Fruit fly (Drosophila melanogaster) whole organism, embryonic: ENCODE measurements around the gene Gr89a.

Source experiments
- C15 ChIP-seq: fragments of 200-800 bp; sonication (Bioruptor generic); IDR thresholded peaks from 3 replicates; pipeline ENCODE4 v1.3.6; 2022; ENCODE audit warnings: missing biosample characterization, missing genetic modification characterization
- CG10321 ChIP-seq: fragments of 200-800 bp; sonication (Bioruptor generic); IDR thresholded peaks from 2 replicates; pipeline ENCODE4 v1.3.6; 2022; ENCODE audit warnings: missing biosample characterization, missing genetic modification characterization
- CG10654 ChIP-seq: fragments of 200-800 bp; sonication (Bioruptor generic); optimal IDR thresholded peaks from 2 replicates; lab custom pipeline; 2016; ENCODE audit warnings: missing biosample characterization, missing genetic modification characterization
- CG10959 ChIP-seq: fragments of 200-800 bp; sonication (Bioruptor generic); IDR thresholded peaks from 2 replicates; pipeline ENCODE4 v1.3.6; 2022; ENCODE audit warnings: missing biosample characterization, missing genetic modification characterization
- CG11398 ChIP-seq: fragments of 200-800 bp; sonication (Bioruptor generic); optimal IDR thresholded peaks from 2 replicates; lab custom pipeline; 2016; ENCODE audit warnings: missing biosample characterization, missing genetic modification characterization
- CG11696 ChIP-seq: fragments of 200-800 bp; sonication (Bioruptor generic); IDR thresholded peaks from 2 replicates; pipeline ENCODE4 v1.3.6; 2022; ENCODE audit warnings: missing biosample characterization, missing genetic modification characterization
- CG12659 ChIP-seq: fragments of 200-800 bp; sonication (Bioruptor generic); optimal IDR thresholded peaks from 3 replicates; lab custom pipeline; 2017; ENCODE audit warnings: mild to moderate bottlenecking, missing biosample characterization, missing genetic modification reagents, missing genetic modification characterization
- CG13424 ChIP-seq: fragments of 200-800 bp; sonication (Bioruptor generic); optimal IDR thresholded peaks from 2 replicates; lab custom pipeline; 2019; ENCODE audit warnings: missing biosample characterization, mild to moderate bottlenecking, missing genetic modification characterization, moderate library complexity
- CG1529 ChIP-seq: fragments of 200-800 bp; sonication (Bioruptor generic); optimal IDR thresholded peaks from 3 replicates; lab custom pipeline; 2018; ENCODE audit warnings: missing biosample characterization, missing genetic modification characterization
- CG17186 ChIP-seq: fragments of 200-800 bp; sonication (Bioruptor generic); optimal IDR thresholded peaks from 3 replicates; lab custom pipeline; 2017; ENCODE audit warnings: missing biosample characterization, missing genetic modification reagents, missing genetic modification characterization
- CG17568 ChIP-seq: fragments of 200-800 bp; sonication (Bioruptor generic); optimal IDR thresholded peaks from 2 replicates; lab custom pipeline; 2018; ENCODE audit warnings: missing biosample characterization, mild to moderate bottlenecking, missing genetic modification characterization, moderate library complexity
- CG2889 ChIP-seq: fragments of 200-800 bp; sonication (Bioruptor generic); IDR thresholded peaks from 3 replicates; pipeline ENCODE4 v1.3.6; 2022; ENCODE audit warnings: missing biosample characterization, missing genetic modification characterization
- CG30431 ChIP-seq: fragments of 200-800 bp; sonication (Bioruptor generic); optimal IDR thresholded peaks from 2 replicates; lab custom pipeline; 2017; ENCODE audit warnings: missing biosample characterization, missing genetic modification characterization
- CG31388 ChIP-seq: fragments of 200-800 bp; sonication (Bioruptor generic); optimal IDR thresholded peaks from 2 replicates; lab custom pipeline; 2016; ENCODE audit warnings: missing biosample characterization, missing genetic modification characterization
- CG34422 ChIP-seq: fragments of 200-800 bp; sonication (Bioruptor generic); IDR thresholded peaks from 3 replicates; pipeline ENCODE4 v1.3.6; 2022; ENCODE audit warnings: missing biosample characterization, missing genetic modification characterization
- CG5245 ChIP-seq: fragments of 200-800 bp; sonication (Bioruptor generic); optimal IDR thresholded peaks from 3 replicates; lab custom pipeline; 2016; ENCODE audit warnings: missing biosample characterization, missing genetic modification characterization
- CG5953 ChIP-seq: fragments of 200-800 bp; sonication (Bioruptor generic); IDR thresholded peaks from 2 replicates; pipeline ENCODE4 v1.3.6; 2022; ENCODE audit warnings: missing biosample characterization, missing genetic modification characterization
- CG6272 ChIP-seq: fragments of 200-800 bp; sonication (Bioruptor generic); IDR thresholded peaks from 2 replicates; pipeline ENCODE4 v1.3.6; 2022; ENCODE audit warnings: missing biosample characterization, missing genetic modification characterization
- CG6854 ChIP-seq: fragments of 200-800 bp; sonication (Bioruptor generic); optimal IDR thresholded peaks from 3 replicates; lab custom pipeline; 2017; ENCODE audit warnings: missing biosample characterization, mild to moderate bottlenecking, missing genetic modification characterization
- CG7556 ChIP-seq: fragments of 200-800 bp; sonication (Bioruptor generic); optimal IDR thresholded peaks from 2 replicates; lab custom pipeline; 2017; ENCODE audit warnings: missing biosample characterization, mild to moderate bottlenecking, missing genetic modification characterization
- CG7987 ChIP-seq: fragments of 200-800 bp; sonication (Bioruptor generic); optimal IDR thresholded peaks from 2 replicates; lab custom pipeline; 2018; ENCODE audit warnings: missing biosample characterization, mild to moderate bottlenecking, missing genetic modification characterization, moderate library complexity
- CG8281 ChIP-seq: fragments of 200-800 bp; sonication (Bioruptor generic); optimal IDR thresholded peaks from 2 replicates; lab custom pipeline; 2018; ENCODE audit warnings: missing biosample characterization, mild to moderate bottlenecking, missing genetic modification characterization, moderate library complexity
- CG8944 ChIP-seq: fragments of 200-800 bp; sonication (Bioruptor generic); optimal IDR thresholded peaks from 3 replicates; lab custom pipeline; 2016; ENCODE audit warnings: missing biosample characterization, missing genetic modification characterization
- CG9437 ChIP-seq: fragments of 200-800 bp; sonication (Bioruptor generic); optimal IDR thresholded peaks from 2 replicates; lab custom pipeline; 2018; ENCODE audit warnings: missing biosample characterization, mild to moderate bottlenecking, missing genetic modification characterization
- CG9609 ChIP-seq: fragments of 200-800 bp; sonication (Bioruptor generic); optimal IDR thresholded peaks from 3 replicates; lab custom pipeline; 2016; ENCODE audit warnings: missing biosample characterization, missing genetic modification characterization
- CHES-1-like ChIP-seq: fragments of 200-800 bp; sonication (Bioruptor generic); optimal IDR thresholded peaks from 2 replicates; lab custom pipeline; 2016; ENCODE audit warnings: missing biosample characterization, missing genetic modification characterization
- Dek ChIP-seq: fragments of 200-800 bp; sonication (Bioruptor generic); optimal IDR thresholded peaks from 3 replicates; lab custom pipeline; 2019; ENCODE audit warnings: missing biosample characterization, mild to moderate bottlenecking, missing genetic modification characterization, moderate library complexity
- NC2β ChIP-seq: fragments of 200-800 bp; sonication (Bioruptor generic); optimal IDR thresholded peaks from 2 replicates; lab custom pipeline; 2016; ENCODE audit warnings: missing biosample characterization, missing genetic modification characterization
- Oaz ChIP-seq: fragments of 200-800 bp; sonication (Bioruptor generic); IDR thresholded peaks from 2 replicates; pipeline ENCODE4 v1.3.6; 2022; ENCODE audit warnings: missing biosample characterization, missing genetic modification characterization
- Xrp1 ChIP-seq: fragments of 200-800 bp; sonication (Bioruptor generic); IDR thresholded peaks from 2 replicates; pipeline ENCODE4 v1.3.6; 2022; ENCODE audit warnings: missing biosample characterization, missing genetic modification characterization
- ci ChIP-seq: fragments of 200-800 bp; sonication (Bioruptor generic); IDR thresholded peaks from 3 replicates; pipeline ENCODE4 v1.3.6; 2022; ENCODE audit warnings: missing biosample characterization, missing genetic modification characterization
- corto ChIP-seq: fragments of 200-800 bp; sonication (Bioruptor generic); optimal IDR thresholded peaks from 2 replicates; lab custom pipeline; 2016; ENCODE audit warnings: missing biosample characterization, mild to moderate bottlenecking, missing genetic modification characterization, moderate library complexity
- dpn ChIP-seq, 2 experiments: fragments of 200-800 bp; sonication (Bioruptor generic); optimal IDR thresholded peaks; 3 replicates each; lab custom pipeline; 2016; ENCODE audit warnings: missing biosample characterization in 2 of 2, missing genetic modification characterization in 2 of 2
- ems ChIP-seq: fragments of 200-800 bp; sonication (Bioruptor generic); optimal IDR thresholded peaks from 3 replicates; lab custom pipeline; 2016; ENCODE audit warnings: missing biosample characterization, missing genetic modification characterization
- en ChIP-seq: fragments of 200-800 bp; sonication (Bioruptor generic); optimal IDR thresholded peaks from 2 replicates; lab custom pipeline; 2016; ENCODE audit warnings: missing biosample characterization, missing genetic modification characterization
- ewg ChIP-seq: fragments of 200-800 bp; sonication (Bioruptor generic); optimal IDR thresholded peaks from 3 replicates; lab custom pipeline; 2017; ENCODE audit warnings: mild to moderate bottlenecking, missing biosample characterization, missing genetic modification reagents, missing genetic modification characterization
- fd64A ChIP-seq: fragments of 200-800 bp; sonication (Bioruptor generic); optimal IDR thresholded peaks from 3 replicates; lab custom pipeline; 2018; ENCODE audit warnings: missing biosample characterization, mild to moderate bottlenecking, missing genetic modification characterization
- fru ChIP-seq: fragments of >200 bp; optimal IDR thresholded peaks from 2 replicates; lab custom pipeline; 2017
- kni ChIP-seq: fragments of 200-800 bp; sonication (Bioruptor generic); optimal IDR thresholded peaks from 3 replicates; lab custom pipeline; 2017; ENCODE audit warnings: mild to moderate bottlenecking, missing biosample characterization, missing genetic modification reagents, missing genetic modification characterization
- luna ChIP-seq: fragments of 200-800 bp; sonication (Bioruptor generic); optimal IDR thresholded peaks from 2 replicates; lab custom pipeline; 2016; ENCODE audit warnings: missing biosample characterization, missing genetic modification characterization
- ro ChIP-seq: fragments of 200-800 bp; sonication (Bioruptor generic); IDR thresholded peaks from 2 replicates; pipeline ENCODE4 v1.3.6; 2022; ENCODE audit warnings: missing biosample characterization, missing genetic modification characterization
- row ChIP-seq: fragments of 200-800 bp; sonication (Bioruptor generic); IDR thresholded peaks from 3 replicates; pipeline ENCODE4 v1.3.6; 2022; ENCODE audit warnings: missing biosample characterization, missing genetic modification characterization
- sc ChIP-seq, 3 experiments: fragments of >200 bp in 2 of 3; fragments of 200-800 bp in 1 of 3; sonication (Bioruptor generic) in 1 of 3; optimal IDR thresholded peaks; 2 replicates in 2 of 3; 3 replicates in 1 of 3; lab custom pipeline; 2017; ENCODE audit warnings: mild to moderate bottlenecking in 1 of 3, missing biosample characterization in 1 of 3, missing genetic modification characterization in 1 of 3, missing genetic modification reagents in 1 of 3
- sens ChIP-seq: fragments of 200-800 bp; sonication (Bioruptor generic); peaks from one replicate; lab custom pipeline; 2016; ENCODE audit warnings: missing biosample characterization, missing genetic modification characterization
- sima ChIP-seq: fragments of 200-800 bp; sonication (Bioruptor generic); optimal IDR thresholded peaks from 2 replicates; lab custom pipeline; 2016; ENCODE audit warnings: missing biosample characterization, missing genetic modification characterization
- sisA ChIP-seq: fragments of 200-800 bp; sonication (Bioruptor generic); IDR thresholded peaks from 2 replicates; pipeline ENCODE4 v1.3.6; 2022; ENCODE audit warnings: missing biosample characterization, missing genetic modification characterization
- slbo ChIP-seq: fragments of 200-800 bp; sonication (Bioruptor generic); IDR thresholded peaks from 2 replicates; pipeline ENCODE4 v1.3.6; 2022; ENCODE audit warnings: missing biosample characterization, missing genetic modification characterization
- sna ChIP-seq: fragments of 200-800 bp; sonication (Bioruptor generic); IDR thresholded peaks from 2 replicates; pipeline ENCODE4 v1.3.6; 2022; ENCODE audit warnings: missing biosample characterization, missing genetic modification characterization; ENCODE audit not compliant: partially characterized antibody
- sr ChIP-seq: fragments of 200-800 bp; sonication (Bioruptor generic); IDR thresholded peaks from 3 replicates; pipeline ENCODE4 v1.3.6; 2022; ENCODE audit warnings: missing biosample characterization, missing genetic modification characterization
- tll ChIP-seq, 2 experiments: fragments of 200-800 bp in 1 of 2; fragments of >200 bp in 1 of 2; sonication (Bioruptor generic) in 1 of 2; optimal IDR thresholded peaks; 2 replicates each; lab custom pipeline; 2017 to 2019; ENCODE audit warnings: missing biosample characterization in 2 of 2, missing genetic modification characterization in 2 of 2, mild to moderate bottlenecking in 1 of 2, moderate library complexity in 1 of 2
- z ChIP-seq: fragments of 200-800 bp; sonication (Bioruptor generic); IDR thresholded peaks from 3 replicates; pipeline ENCODE4 v1.3.6; 2022; ENCODE audit warnings: missing biosample characterization, missing genetic modification characterization

Gr89a gene

dm6 chr3R:16524593-16525111 lies 25.9 kb upstream of the Gr89a start (continued):
- TF ChIP-seq sr (GFP tag; lab: Robert Waterston, UW) (no peak), fru (lab: Kevin White, UChicago) (no peak), en (peak; percentile 22), CG31388 (GFP tag; lab: Kevin White, UChicago) (peak; percentile 28), CG8281 (tag; lab: Kevin White, UChicago) (peak; percentile 20), CG11696 (GFP tag; lab: Robert Waterston, UW) (no peak), CG2889 (GFP tag; lab: Robert Waterston, UW) (no peak), CG12659 (GFP tag; lab: Kevin White, UChicago) (no peak), sc (optimal IDR thresholded peaks at IDR 0.05; lab: Kevin White, UChicago) (no peak), sc (GFP tag; optimal IDR thresholded peaks at IDR 0.05; lab: Kevin White, UChicago) (peak; percentile 75), Oaz (no peak), ems (GFP tag; lab: Kevin White, UChicago) (no peak), CG8944 (GFP tag; lab: Kevin White, UChicago) (peak; percentile 45), CG10654 (GFP tag; lab: Kevin White, UChicago) (peak; percentile 69), CG34422 (peak; percentile 43; the same call in 1 of the 3 replicates), sens (GFP tag; lab: Kevin White, UChicago) (peak; percentile 93), CG6854 (GFP tag; lab: Kevin White, UChicago) (no peak), slbo (GFP tag; lab: Robert Waterston, UW) (no peak), NC2β (peak; percentile 56), ewg (GFP tag; lab: Kevin White, UChicago) (peak; percentile 24), CG7987 (GFP tag; lab: Kevin White, UChicago) (peak; percentile 50), tll (GFP tag; optimal IDR thresholded peaks at IDR 0.05; lab: Kevin White, UChicago) (no peak), CG9609 (GFP tag; lab: Kevin White, UChicago) (no peak), CG30431 (GFP tag; lab: Kevin White, UChicago) (peak; percentile 67), kni (GFP tag; lab: Kevin White, UChicago) (peak; percentile 98), CG1529 (GFP tag; lab: Kevin White, UChicago) (peak; percentile 63), Dek (tag; lab: Kevin White, UChicago) (no peak), ro (GFP tag; lab: Robert Waterston, UW) (peak; percentile 6; the same call in 1 of the 2 replicates), sisA (peak; percentile 71), CG9437 (GFP tag; lab: Kevin White, UChicago) (peak; percentile 15), CG11398 (GFP tag; lab: Kevin White, UChicago) (peak; percentile 56), Xrp1 (GFP tag; lab: Robert Waterston, UW) (peak; percentile 77), CG7556 (GFP tag; lab: Kevin White, UChicago) (peak; percentile 52), CG6272 (GFP tag; lab: Robert Waterston, UW) (no peak), dpn (GFP tag; optimal IDR thresholded peaks at IDR 0.05; lab: Kevin White, UChicago) (peak in 1 of 2 experiments; percentile 12), C15 (GFP tag; lab: Robert Waterston, UW) (no peak), CG10321 (GFP tag; lab: Robert Waterston, UW) (no peak), CG17186 (peak; percentile 70), row (GFP tag; lab: Robert Waterston, UW) (no peak; the same call in 2 of the 3 replicates), z (peak; percentile 46; the same call in 1 of the 3 replicates), fd64A (GFP tag; lab: Kevin White, UChicago) (peak; percentile 81), CG13424 (tag; lab: Kevin White, UChicago) (peak; percentile 3), sna (GFP tag; lab: Robert Waterston, UW) (0 out of 2 replicates have a peak, but pooled peaks have one; percentile 26), CG5953 (no peak), luna (no peak), sima (GFP tag; lab: Kevin White, UChicago) (no peak), CHES-1-like (GFP tag; lab: Kevin White, UChicago) (no peak), CG17568 (GFP tag; lab: Kevin White, UChicago) (peak; percentile 25), CG5245 (GFP tag; lab: Kevin White, UChicago) (peak; percentile 65), CG10959 (GFP tag; lab: Robert Waterston, UW) (0 out of 2 replicates have a peak, but pooled peaks have one; percentile 53), corto (GFP tag; lab: Kevin White, UChicago) (no peak), ci (peak; percentile 47; the same call in 1 of the 3 replicates)
